Worm (Caenorhabditis elegans): Measurements from ENCODE around the gene fbxa-82.

DNA sequence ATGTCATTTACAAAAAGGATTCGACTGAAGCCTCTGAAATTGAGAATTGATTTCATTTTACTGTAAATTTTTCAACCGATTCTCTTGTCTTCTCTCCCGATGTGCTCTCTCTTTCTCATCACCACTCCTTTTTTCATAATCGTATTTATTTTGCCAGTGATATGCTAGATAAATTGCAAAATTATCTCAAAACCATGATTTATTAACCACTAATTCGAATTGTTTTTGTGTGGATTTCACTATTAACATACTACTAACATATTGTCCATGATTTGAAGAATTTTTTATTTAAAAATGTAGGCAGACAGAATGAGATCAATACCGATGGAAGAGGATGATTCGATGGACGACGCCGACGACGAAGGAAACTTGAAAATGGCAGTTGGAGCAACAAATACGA lies 14.8 kb upstream of the fbxa-82 start, which contains the start of gene C25D7.10:
- TF ChIP-seq swsn-7 (tag; optimal IDR thresholded peaks at IDR 0.05) (no peak), nhr-77 (tag; optimal IDR thresholded peaks at IDR 0.05) (no peak), nhr-12 (tag; optimal IDR thresholded peaks at IDR 0.05) (no peak), lir-3 (tag; optimal IDR thresholded peaks at IDR 0.05; ENCODE audit: poor library complexity) (no peak), rnt-1 (tag; optimal IDR thresholded peaks at IDR 0.05) (no peak), lin-15B (tag; optimal IDR thresholded peaks at IDR 0.05) (no peak), ces-1 (GFP tag; optimal IDR thresholded peaks at IDR 0.05) (no peak)

All from whole organism, L1 larva.